Worm (Caenorhabditis elegans) whole organism, early embryonic: ENCODE data around the gene T13C2.2.

Experiments
- B0310.2 ChIP-seq: sonication (generic microtip); optimal IDR thresholded peaks from 2 replicates; lab custom pipeline; 2016; ENCODE audit warnings: mild to moderate bottlenecking, missing genetic modification characterization, missing compliant biosample characterization
- F13C5.2 ChIP-seq: sonication (generic microtip); optimal IDR thresholded peaks from 2 replicates; lab custom pipeline; 2017; ENCODE audit warnings: mild to moderate bottlenecking, missing genetic modification characterization, inconsistent platforms, missing compliant biosample characterization
- aly-1 ChIP-seq: sonication (generic microtip); optimal IDR thresholded peaks from 2 replicates; lab custom pipeline; 2016; ENCODE audit warnings: missing genetic modification characterization, missing compliant biosample characterization
- ama-1 ChIP-seq: fragments of 150-350 bp; optimal IDR thresholded peaks from 2 replicates; lab custom pipeline; 2014
- ets-7 ChIP-seq: sonication (generic microtip); optimal IDR thresholded peaks from 2 replicates; lab custom pipeline; 2016; ENCODE audit warnings: missing genotype, missing genetic modification characterization, missing compliant biosample characterization
- flt-1 ChIP-seq: fragments of 200-800 bp; sonication (Bioruptor generic); IDR thresholded peaks from 2 replicates; pipeline ENCODE4 v1.3.6; 2022; ENCODE audit warnings: missing genetic modification characterization, missing compliant biosample characterization
- hmbx-1 ChIP-seq: sonication (generic microtip); optimal IDR thresholded peaks from 2 replicates; lab custom pipeline; 2016; ENCODE audit warnings: mild to moderate bottlenecking, missing genetic modification characterization, missing compliant biosample characterization
- hnd-1 ChIP-seq: sonication (generic microtip); optimal IDR thresholded peaks from 2 replicates; lab custom pipeline; 2016; ENCODE audit warnings: missing genetic modification characterization, missing compliant biosample characterization
- pes-1 ChIP-seq: fragments of 200-800 bp; sonication (Bioruptor generic); IDR thresholded peaks from 2 replicates; pipeline ENCODE4 v1.3.6; 2022; ENCODE audit warnings: missing genetic modification reagents, missing genetic modification characterization, missing compliant biosample characterization
- sea-1 ChIP-seq: fragments of 200-800 bp; sonication (Bioruptor generic); conservative IDR thresholded peaks from 2 replicates; pipeline ENCODE4 v1.3.6; 2022; ENCODE audit warnings: missing genetic modification characterization, missing compliant biosample characterization
- tbx-11 ChIP-seq: fragments of 200-800 bp; sonication (Bioruptor generic); IDR thresholded peaks from 2 replicates; pipeline ENCODE4 v1.3.6; 2022; ENCODE audit warnings: missing genetic modification characterization, missing compliant biosample characterization
- tbx-37 ChIP-seq: fragments of 200-800 bp; sonication (Bioruptor generic); conservative IDR thresholded peaks from 2 replicates; pipeline ENCODE4 v1.3.6; 2022; ENCODE audit warnings: missing genetic modification reagents, missing genetic modification characterization, missing compliant biosample characterization

DNA sequence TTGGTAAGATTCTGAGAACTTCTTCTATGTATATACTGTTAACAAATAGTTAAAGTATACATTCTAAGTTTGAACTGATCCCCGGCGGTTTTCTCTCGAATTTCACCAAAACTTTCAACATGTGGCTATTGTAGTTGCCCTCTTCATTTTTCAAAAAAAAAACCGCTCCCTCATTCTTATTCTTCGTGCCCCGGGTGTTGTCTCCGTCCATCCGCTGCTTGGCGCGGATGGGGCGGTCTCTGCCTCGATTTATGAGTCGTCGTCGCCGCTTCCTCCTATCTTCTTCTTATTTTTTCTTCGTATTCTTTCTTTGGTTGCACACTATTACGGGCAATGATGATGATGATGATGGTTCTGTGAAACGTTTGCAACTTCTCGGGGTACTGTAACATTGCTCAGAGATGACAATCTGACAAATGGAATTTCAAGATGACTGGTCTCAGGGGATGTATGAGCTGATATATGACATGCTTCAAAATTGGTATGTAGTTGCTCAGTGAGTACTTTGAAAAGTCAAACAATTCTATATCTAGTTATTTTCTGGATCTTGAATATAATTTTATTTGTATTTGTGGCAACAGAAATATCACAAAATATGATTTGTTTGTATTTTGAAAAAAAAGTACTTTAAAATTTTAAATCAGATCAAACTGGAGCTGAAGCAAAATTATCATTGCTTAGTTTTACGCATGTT is 28.4 kb downstream of the T13C2.2 start:
- no peak for TF ChIP-seq ama-1 (lab: Kevin White, UChicago)
- no peak for TF ChIP-seq flt-1 (GFP tag; lab: Robert Waterston, UW)
- TF ChIP-seq tbx-37 (GFP tag; lab: Robert Waterston, UW) = no peak
- no peak for TF ChIP-seq ets-7 (tag; lab: Kevin White, UChicago)
- TF ChIP-seq hmbx-1 = no peak
- no peak for TF ChIP-seq tbx-11 (GFP tag; lab: Robert Waterston, UW)
- TF ChIP-seq pes-1 (GFP tag; lab: Robert Waterston, UW) = no peak
- no peak for TF ChIP-seq sea-1 (GFP tag; lab: Robert Waterston, UW)
- TF ChIP-seq hnd-1 (tag; lab: Kevin White, UChicago) = no peak
- TF ChIP-seq F13C5.2 (tag; lab: Kevin White, UChicago) = no peak
- no peak for TF ChIP-seq B0310.2 (tag; lab: Kevin White, UChicago)
- TF ChIP-seq aly-1 (tag; lab: Kevin White, UChicago) = no peak
